Fruit fly (Drosophila melanogaster): ENCODE results near the gene Cyp6a16.

- no peak for TF ChIP-seq dl (GFP tag; optimal IDR thresholded peaks at IDR 0.05; ENCODE audit: insufficient read depth in 1 of 2, partially characterized antibody in 2 of 2)
- TF ChIP-seq Rel (GFP tag; optimal IDR thresholded peaks at IDR 0.05) = no peak
- no peak for TF ChIP-seq Rel (tag; optimal IDR thresholded peaks at IDR 0.05)
- TF ChIP-seq br (GFP tag; optimal IDR thresholded peaks at IDR 0.05) = no peak
- no peak for TF ChIP-seq Vsx2 (GFP tag; optimal IDR thresholded peaks at IDR 0.05; ENCODE audit: partially characterized antibody)
- no peak for TF ChIP-seq usp (GFP tag; optimal IDR thresholded peaks at IDR 0.05)
- TF ChIP-seq HLH106 (tag; optimal IDR thresholded peaks at IDR 0.05) = no peak
- TF ChIP-seq dsf (GFP tag; optimal IDR thresholded peaks at IDR 0.05; ENCODE audit: borderline replicate concordance) = no peak
- TF ChIP-seq Dfd (GFP tag; optimal IDR thresholded peaks at IDR 0.05) = peak; percentile 85
- TF ChIP-seq OdsH (GFP tag; optimal IDR thresholded peaks at IDR 0.05) = no peak
- TF ChIP-seq jim (GFP tag; optimal IDR thresholded peaks at IDR 0.05) = no peak
These were observed 29.7 kb downstream of the Cyp6a16 start for dm6 chr2L:5593839-5594238.

Measured in whole organism, wandering third instar larva.